Worm (Caenorhabditis elegans) whole organism, L4 larva: ENCODE data around the gene F41D9.2.

Experiments
- F26F4.8 ChIP-seq: fragments of 200-800 bp; sonication (Bioruptor generic); conservative IDR thresholded peaks from 2 replicates; pipeline ENCODE4 v1.3.6; 2022; ENCODE audit warnings: missing genetic modification characterization, missing compliant biosample characterization
- F44E2.7 ChIP-seq: fragments of 200-800 bp; sonication (Bioruptor generic); IDR thresholded peaks from 2 replicates; pipeline ENCODE4 v2.1.2; 2022; ENCODE audit warnings: missing genetic modification characterization, missing compliant biosample characterization
- F49E8.2 ChIP-seq: sonication (generic microtip); optimal IDR thresholded peaks from 2 replicates; lab custom pipeline; 2016; ENCODE audit warnings: missing compliant biosample characterization, mild to moderate bottlenecking, missing genetic modification characterization, borderline replicate concordance
- R02D3.7 ChIP-seq: fragments of 150-350 bp; sonication (generic microtip); optimal IDR thresholded peaks from 3 replicates; lab custom pipeline; 2014; ENCODE audit warnings: missing biosample characterization, missing genetic modification characterization
- T20F7.1 ChIP-seq: fragments of 200-800 bp; sonication (Bioruptor generic); optimal IDR thresholded peaks from 2 replicates; lab custom pipeline; 2018; ENCODE audit warnings: mild to moderate bottlenecking, missing genetic modification characterization, missing compliant biosample characterization
- T26A8.4 ChIP-seq: fragments of 200-800 bp; sonication (Bioruptor generic); IDR thresholded peaks from 2 replicates; pipeline ENCODE4 v1.3.6; 2022; ENCODE audit warnings: missing genetic modification characterization, missing compliant biosample characterization
- Y105C5A.15 ChIP-seq: fragments of 200-800 bp; sonication (Bioruptor generic); IDR thresholded peaks from 2 replicates; pipeline ENCODE4 v1.3.6; 2022; ENCODE audit warnings: missing genetic modification characterization, missing compliant biosample characterization
- ZK337.2 ChIP-seq: fragments of 200-800 bp; sonication (Bioruptor generic); IDR thresholded peaks from 2 replicates; pipeline ENCODE4 v1.3.6; 2022; ENCODE audit warnings: missing genetic modification reagents, missing genetic modification characterization, missing compliant biosample characterization
- ceh-32 ChIP-seq: sonication (generic microtip); optimal IDR thresholded peaks from 2 replicates; lab custom pipeline; 2016; ENCODE audit warnings: mild to moderate bottlenecking, missing genetic modification characterization, missing compliant biosample characterization; ENCODE audit not compliant: poor library complexity
- ceh-82 ChIP-seq: sonication (generic microtip); optimal IDR thresholded peaks from 2 replicates; lab custom pipeline; 2017; ENCODE audit warnings: missing biosample characterization, missing genetic modification characterization
- ces-1 ChIP-seq: fragments of 150-350 bp; sonication (generic microtip); optimal IDR thresholded peaks from 4 replicates; lab custom pipeline; 2014; ENCODE audit warnings: missing biosample characterization, missing genetic modification reagents, missing genetic modification characterization
- ctbp-1 ChIP-seq: fragments of 200-800 bp; sonication (Bioruptor generic); IDR thresholded peaks from 2 replicates; pipeline ENCODE4 v1.3.6; 2022; ENCODE audit warnings: missing genetic modification reagents, missing genetic modification characterization, missing compliant biosample characterization
- daf-8 ChIP-seq: fragments of 200-800 bp; sonication (Bioruptor generic); IDR thresholded peaks from 2 replicates; pipeline ENCODE4 v1.3.6; 2022; ENCODE audit warnings: missing genetic modification characterization, missing compliant biosample characterization
- dmd-9 ChIP-seq: fragments of 200-800 bp; sonication (Bioruptor generic); IDR thresholded peaks from 2 replicates; pipeline ENCODE4 v1.3.6; 2022; ENCODE audit warnings: missing genetic modification reagents, missing genetic modification characterization, missing compliant biosample characterization
- duxl-1 ChIP-seq: sonication (generic microtip); optimal IDR thresholded peaks from 2 replicates; lab custom pipeline; 2016; ENCODE audit warnings: mild to moderate bottlenecking, missing genetic modification characterization, moderate library complexity, missing compliant biosample characterization; ENCODE audit not compliant: poor library complexity
- egl-27 ChIP-seq: sonication (generic microtip); optimal IDR thresholded peaks from 3 replicates; lab custom pipeline; 2017; ENCODE audit warnings: missing biosample characterization, missing genetic modification reagents, missing genetic modification characterization
- gei-8 ChIP-seq: fragments of 200-800 bp; sonication (Bioruptor generic); optimal IDR thresholded peaks from 2 replicates; lab custom pipeline; 2018; ENCODE audit warnings: mild to moderate bottlenecking, missing genetic modification characterization, missing compliant biosample characterization
- hlh-11 ChIP-seq: fragments of 200-800 bp; sonication (Bioruptor generic); optimal IDR thresholded peaks from 2 replicates; lab custom pipeline; 2018; ENCODE audit warnings: mild to moderate bottlenecking, missing genetic modification characterization, missing compliant biosample characterization
- hlh-30 ChIP-seq: sonication (generic microtip); optimal IDR thresholded peaks from 2 replicates; lab custom pipeline; 2017; ENCODE audit warnings: antibody characterized with exemption, mild to moderate bottlenecking, missing genetic modification characterization, missing compliant biosample characterization; ENCODE audit not compliant: insufficient read depth
- hmg-1.1 ChIP-seq: fragments of 200-800 bp; sonication (Bioruptor generic); IDR thresholded peaks from 2 replicates; pipeline ENCODE4 v1.3.6; 2022; ENCODE audit warnings: missing genetic modification reagents, missing genetic modification characterization, missing compliant biosample characterization
- lim-7 ChIP-seq: fragments of 200-800 bp; sonication (Bioruptor generic); IDR thresholded peaks from 2 replicates; pipeline ENCODE4 v1.3.6; 2022; ENCODE audit warnings: missing genetic modification characterization, missing compliant biosample characterization
- lin-13 ChIP-seq: fragments of 150-350 bp; optimal IDR thresholded peaks from 2 replicates; lab custom pipeline; 2014; ENCODE audit warnings: missing biosample characterization, missing genetic modification reagents, missing genetic modification characterization
- lin-29 ChIP-seq: fragments of 200-800 bp; sonication (Bioruptor generic); IDR thresholded peaks from 2 replicates; pipeline ENCODE4 v1.3.6; 2022; ENCODE audit warnings: missing genetic modification reagents, missing genetic modification characterization, missing compliant biosample characterization
- lin-38 ChIP-seq: fragments of 200-800 bp; sonication (Bioruptor generic); IDR thresholded peaks from 2 replicates; pipeline ENCODE4 v1.3.6; 2022; ENCODE audit warnings: missing genetic modification reagents, missing genetic modification characterization, missing compliant biosample characterization
- lir-3 ChIP-seq: sonication (generic microtip); optimal IDR thresholded peaks from 2 replicates; lab custom pipeline; 2016; ENCODE audit warnings: mild to moderate bottlenecking, missing genetic modification characterization, missing compliant biosample characterization
- lsy-2 ChIP-seq, 2 experiments: fragments of 150-350 bp in 1 of 2; sonication (generic microtip) in 1 of 2; optimal IDR thresholded peaks; 2 replicates each; lab custom pipeline; 2014 to 2017; ENCODE audit warnings: missing biosample characterization in 2 of 2, missing genetic modification characterization in 2 of 2
- madf-5 ChIP-seq, 2 experiments: fragments of 200-800 bp; sonication (Bioruptor generic); IDR thresholded peaks; 2 replicates each; pipeline ENCODE4 v1.3.6; 2022; ENCODE audit warnings: missing compliant biosample characterization in 2 of 2, missing genetic modification characterization in 2 of 2
- mdl-1 ChIP-seq, 2 experiments: fragments of 150-350 bp in 1 of 2; sonication (generic microtip) in 1 of 2; optimal IDR thresholded peaks; 2 replicates each; lab custom pipeline; 2014 to 2017; ENCODE audit warnings: missing biosample characterization in 2 of 2, missing genetic modification characterization in 2 of 2
- mep-1 ChIP-seq: fragments of 150-350 bp; sonication (generic microtip); optimal IDR thresholded peaks from 3 replicates; lab custom pipeline; 2014; ENCODE audit warnings: missing biosample characterization, missing genetic modification characterization
- mxl-2 ChIP-seq: fragments of 200-800 bp; sonication (Bioruptor generic); conservative IDR thresholded peaks from 2 replicates; pipeline ENCODE4 v1.3.6; 2022; ENCODE audit warnings: missing genetic modification reagents, missing genetic modification characterization, missing compliant biosample characterization
- mxl-3 ChIP-seq: fragments of 200-800 bp; sonication (Bioruptor generic); optimal IDR thresholded peaks from 2 replicates; lab custom pipeline; 2018; ENCODE audit warnings: mild to moderate bottlenecking, missing genetic modification characterization, missing compliant biosample characterization
- nhr-102 ChIP-seq: sonication (generic microtip); optimal IDR thresholded peaks from 2 replicates; lab custom pipeline; 2016; ENCODE audit warnings: mild to moderate bottlenecking, missing genetic modification characterization, moderate library complexity, missing compliant biosample characterization
- nhr-25 ChIP-seq: sonication (generic microtip); optimal IDR thresholded peaks from 2 replicates; lab custom pipeline; 2017; ENCODE audit warnings: missing genetic modification characterization, mild to moderate bottlenecking, missing compliant biosample characterization, antibody characterized with exemption, moderate library complexity, borderline replicate concordance; ENCODE audit not compliant: insufficient read depth
- nhr-28 ChIP-seq: fragments of 150-350 bp; optimal IDR thresholded peaks from 2 replicates; lab custom pipeline; 2014; ENCODE audit warnings: missing biosample characterization, missing genetic modification characterization
- nhr-42 ChIP-seq: fragments of 200-800 bp; sonication (Bioruptor generic); IDR thresholded peaks from 2 replicates; pipeline ENCODE4 v1.3.6; 2022; ENCODE audit warnings: missing genetic modification characterization, missing compliant biosample characterization
- nhr-6 ChIP-seq: fragments of 150-350 bp; optimal IDR thresholded peaks from 2 replicates; lab custom pipeline; 2014; ENCODE audit warnings: missing biosample characterization, missing genetic modification characterization
- nhr-76 ChIP-seq: fragments of 150-350 bp; optimal IDR thresholded peaks from 2 replicates; lab custom pipeline; 2014; ENCODE audit warnings: missing biosample characterization, missing genetic modification characterization
- pha-4 ChIP-seq, 2 experiments: fragments of 150-350 bp in 1 of 2; fragments of 200-800 bp in 1 of 2; sonication (Bioruptor generic) in 1 of 2; IDR thresholded peaks in 1 of 2; optimal IDR thresholded peaks in 1 of 2; 2 replicates each; pipeline versions ENCODE4 v1.3.6 to Lab custom; 2014 to 2022; ENCODE audit warnings: missing genetic modification characterization in 2 of 2, missing genetic modification reagents in 2 of 2, missing biosample characterization in 1 of 2, missing compliant biosample characterization in 1 of 2
- saeg-2 ChIP-seq: fragments of 200-800 bp; sonication (Bioruptor generic); IDR thresholded peaks from 2 replicates; pipeline ENCODE4 v1.3.6; 2022; ENCODE audit warnings: missing genetic modification reagents, missing genetic modification characterization, missing compliant biosample characterization
- skn-1 ChIP-seq: fragments of 150-350 bp; optimal IDR thresholded peaks from 2 replicates; lab custom pipeline; 2014; ENCODE audit warnings: missing biosample characterization, missing genetic modification characterization
- snpc-1.2 ChIP-seq: fragments of 200-800 bp; sonication (Bioruptor generic); IDR thresholded peaks from 2 replicates; pipeline ENCODE4 v1.3.6; 2022; ENCODE audit warnings: missing genetic modification reagents, missing genetic modification characterization, missing compliant biosample characterization
- spr-1 ChIP-seq: sonication (generic microtip); optimal IDR thresholded peaks from 2 replicates; lab custom pipeline; 2016; ENCODE audit warnings: mild to moderate bottlenecking, missing genetic modification characterization, missing compliant biosample characterization
- tra-1 ChIP-seq: fragments of 200-800 bp; sonication (Bioruptor generic); IDR thresholded peaks from 2 replicates; pipeline ENCODE4 v1.3.6; 2022; ENCODE audit warnings: missing genetic modification reagents, missing genetic modification characterization, missing compliant biosample characterization
- unc-130 ChIP-seq: sonication (generic microtip); optimal IDR thresholded peaks from 2 replicates; lab custom pipeline; 2016; ENCODE audit warnings: missing genetic modification reagents, missing genetic modification characterization, missing compliant biosample characterization
- unc-39 ChIP-seq: sonication (generic microtip); optimal IDR thresholded peaks from 2 replicates; lab custom pipeline; 2017; ENCODE audit warnings: missing biosample characterization, missing genetic modification characterization
- zag-1 ChIP-seq: fragments of 150-350 bp; optimal IDR thresholded peaks from 2 replicates; lab custom pipeline; 2014; ENCODE audit warnings: missing biosample characterization, missing genetic modification characterization
- zfp-2 ChIP-seq: sonication (generic microtip); optimal IDR thresholded peaks from 2 replicates; lab custom pipeline; 2016; ENCODE audit warnings: mild to moderate bottlenecking, missing genetic modification characterization, missing compliant biosample characterization
- zfp-3 ChIP-seq: fragments of 200-800 bp; sonication (Bioruptor generic); conservative IDR thresholded peaks from 2 replicates; pipeline ENCODE4 v1.3.6; 2022; ENCODE audit warnings: missing genetic modification reagents, missing genetic modification characterization, missing compliant biosample characterization
- zip-11 ChIP-seq: fragments of 200-800 bp; sonication (Bioruptor generic); IDR thresholded peaks from 2 replicates; pipeline ENCODE4 v1.3.6; 2022; ENCODE audit warnings: missing genetic modification characterization, missing compliant biosample characterization
- zip-2 ChIP-seq: fragments of 150-350 bp; optimal IDR thresholded peaks from 2 replicates; lab custom pipeline; 2014; ENCODE audit warnings: missing biosample characterization, missing genetic modification characterization

The F41D9.2 gene

DNA sequence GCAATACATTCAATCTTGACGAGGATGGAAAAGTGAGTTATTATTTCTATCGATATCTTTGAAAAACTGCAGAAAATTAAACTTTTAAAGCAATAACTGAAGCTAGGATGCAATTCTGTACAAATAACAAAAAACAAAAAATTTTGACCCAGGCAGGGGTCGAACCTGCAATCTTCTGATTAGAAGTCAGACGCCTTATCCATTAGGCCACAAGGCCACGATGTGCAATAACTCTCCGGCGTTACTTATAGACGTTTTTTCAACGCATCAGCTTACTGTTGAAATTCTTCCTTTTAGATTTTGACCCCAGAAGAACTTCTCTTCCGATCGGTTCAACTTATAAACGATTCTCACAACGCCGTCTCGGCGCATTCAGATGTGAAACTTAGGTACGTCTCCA is 3.1 kb downstream of the F41D9.2 start (continued):
- TF ChIP-seq zip-2 (tag; lab: Kevin White, UChicago) (no peak), T20F7.1 (peak; percentile 17), daf-8 (GFP tag; lab: Robert Waterston, UW) (no peak), spr-1 (tag; lab: Kevin White, UChicago) (no peak), unc-130 (GFP tag; lab: Kevin White, UChicago) (peak; percentile 3), nhr-42 (GFP tag; lab: Robert Waterston, UW) (0 out of 2 replicates have a peak, but pooled peaks have one; percentile 10), nhr-102 (tag; lab: Kevin White, UChicago) (peak; percentile 31), lin-13 (GFP tag; lab: Kevin White, UChicago) (no peak), lsy-2 (tag; optimal IDR thresholded peaks at IDR 0.05; lab: Kevin White, UChicago) (peak in 1 of 2 experiments; percentile 27), egl-27 (tag; lab: Kevin White, UChicago) (no peak), duxl-1 (peak; percentile 32), F44E2.7 (GFP tag; lab: Robert Waterston, UW) (peak; percentile 80; the same call in 1 of the 2 replicates), hmg-1.1 (GFP tag; lab: Robert Waterston, UW) (no peak), unc-39 (tag; lab: Kevin White, UChicago) (no peak), R02D3.7 (no peak), zip-11 (GFP tag; lab: Robert Waterston, UW) (no peak), hlh-11 (tag; lab: Kevin White, UChicago) (peak; percentile 22), pha-4 (GFP tag; IDR thresholded peaks at IDR 0.05; lab: Robert Waterston, UW) (peak; percentile 74; the same call in 1 of the 2 replicates), pha-4 (tag; optimal IDR thresholded peaks at IDR 0.05; lab: Kevin White, UChicago) (no peak), nhr-6 (tag; lab: Kevin White, UChicago) (no peak), tra-1 (GFP tag; lab: Robert Waterston, UW) (peak; percentile 85), hlh-30 (tag; lab: Kevin White, UChicago) (peak; percentile 30), nhr-28 (tag; lab: Kevin White, UChicago) (no peak), madf-5 (GFP tag; IDR thresholded peaks at IDR 0.05; lab: Robert Waterston, UW) (peak; percentile 70 to 78; a peak in 3 of 4 replicates), mxl-3 (GFP tag; lab: Kevin White, UChicago) (no peak), mxl-2 (GFP tag; lab: Robert Waterston, UW) (peak; percentile 66), F49E8.2 (peak; percentile 22), lir-3 (tag; lab: Kevin White, UChicago) (peak; percentile 17), mdl-1 (tag; optimal IDR thresholded peaks at IDR 0.05; lab: Kevin White, UChicago) (no peak), dmd-9 (no peak), zfp-3 (0 out of 2 replicates have a peak, but pooled peaks have one; percentile 24), ceh-82 (tag; lab: Kevin White, UChicago) (no peak), ctbp-1 (GFP tag; lab: Robert Waterston, UW) (no peak), nhr-76 (tag; lab: Kevin White, UChicago) (no peak), T26A8.4 (GFP tag; lab: Robert Waterston, UW) (peak; percentile 46), lim-7 (GFP tag; lab: Robert Waterston, UW) (peak; percentile 84), Y105C5A.15 (peak; percentile 81; the same call in 1 of the 2 replicates), nhr-25 (tag; lab: Kevin White, UChicago) (no peak), ZK337.2 (GFP tag; lab: Robert Waterston, UW) (peak; percentile 79), lin-29 (GFP tag; lab: Robert Waterston, UW) (no peak), zag-1 (no peak), F26F4.8 (GFP tag; lab: Robert Waterston, UW) (peak; percentile 87), mep-1 (tag; lab: Kevin White, UChicago) (peak; percentile 21), gei-8 (GFP tag; lab: Kevin White, UChicago) (peak; percentile 29), lin-38 (GFP tag; lab: Robert Waterston, UW) (peak; percentile 70), saeg-2 (no peak), snpc-1.2 (GFP tag; lab: Robert Waterston, UW) (peak; percentile 87), zfp-2 (tag; lab: Kevin White, UChicago) (no peak), skn-1 (tag; lab: Kevin White, UChicago) (no peak), ces-1 (GFP tag; lab: Kevin White, UChicago) (no peak), ceh-32 (tag; lab: Kevin White, UChicago) (no peak)
